Fruit fly (Drosophila melanogaster) whole organism, pupa: Measurements from ENCODE around the gene amd.

ENCODE experiments used
- CG10348 ChIP-seq: fragments of 200-800 bp; sonication (Bioruptor generic); IDR thresholded peaks from 2 replicates; pipeline ENCODE4 v1.3.6; 2022; ENCODE audit warnings: missing biosample characterization, missing genetic modification characterization
- CG12605 ChIP-seq: fragments of 200-800 bp; sonication (Bioruptor generic); IDR thresholded peaks from 2 replicates; pipeline ENCODE4 v1.3.6; 2022; ENCODE audit warnings: missing biosample characterization, missing genetic modification characterization
- CG13204 ChIP-seq: fragments of 200-800 bp; sonication (Bioruptor generic); optimal IDR thresholded peaks from 2 replicates; lab custom pipeline; 2018; ENCODE audit warnings: missing biosample characterization, mild to moderate bottlenecking, missing genetic modification characterization, moderate library complexity
- CG14655 ChIP-seq: fragments of 200-800 bp; sonication (Bioruptor generic); optimal IDR thresholded peaks from 3 replicates; lab custom pipeline; 2017; ENCODE audit warnings: mild to moderate bottlenecking, missing biosample characterization, missing genetic modification reagents, missing genetic modification characterization
- CG34367 ChIP-seq: fragments of 200-800 bp; sonication (Bioruptor generic); optimal IDR thresholded peaks from 2 replicates; lab custom pipeline; 2018; ENCODE audit warnings: missing biosample characterization, mild to moderate bottlenecking, missing genetic modification characterization
- CG4496 ChIP-seq: fragments of 200-800 bp; sonication (Bioruptor generic); IDR thresholded peaks from 3 replicates; pipeline ENCODE4 v1.3.6; 2022; ENCODE audit warnings: missing biosample characterization, missing genetic modification characterization
- CG8159 ChIP-seq: fragments of 200-800 bp; sonication (Bioruptor generic); optimal IDR thresholded peaks from 3 replicates; lab custom pipeline; 2018; ENCODE audit warnings: missing biosample characterization, mild to moderate bottlenecking, missing genetic modification characterization, moderate library complexity
- CG9948 ChIP-seq: fragments of 200-800 bp; sonication (Bioruptor generic); optimal IDR thresholded peaks from 2 replicates; lab custom pipeline; 2018; ENCODE audit warnings: missing biosample characterization, mild to moderate bottlenecking, missing genetic modification characterization, moderate library complexity
- EcR ChIP-seq: fragments of 200-800 bp; sonication (Bioruptor generic); optimal IDR thresholded peaks from 3 replicates; lab custom pipeline; 2019; ENCODE audit warnings: missing biosample characterization, missing genetic modification characterization, mild to moderate bottlenecking, moderate library complexity, missing genetic modification reagents
- Ets98B ChIP-seq: fragments of 200-800 bp; sonication (Bioruptor generic); IDR thresholded peaks from 2 replicates; pipeline ENCODE4 v1.3.6; 2022; ENCODE audit warnings: missing biosample characterization, missing genetic modification characterization
- Pif1A ChIP-seq: fragments of 200-800 bp; sonication (Bioruptor generic); optimal IDR thresholded peaks from 3 replicates; lab custom pipeline; 2016; ENCODE audit warnings: missing biosample characterization, missing genetic modification characterization
- Snoo ChIP-seq: fragments of 200-800 bp; sonication (Bioruptor generic); optimal IDR thresholded peaks from 3 replicates; lab custom pipeline; 2017; ENCODE audit warnings: missing biosample characterization, mild to moderate bottlenecking, missing genetic modification characterization, inconsistent platforms
- gl ChIP-seq: fragments of 200-800 bp; sonication (Bioruptor generic); optimal IDR thresholded peaks from 2 replicates; lab custom pipeline; 2018; ENCODE audit warnings: missing biosample characterization, mild to moderate bottlenecking, missing genetic modification characterization

DNA sequence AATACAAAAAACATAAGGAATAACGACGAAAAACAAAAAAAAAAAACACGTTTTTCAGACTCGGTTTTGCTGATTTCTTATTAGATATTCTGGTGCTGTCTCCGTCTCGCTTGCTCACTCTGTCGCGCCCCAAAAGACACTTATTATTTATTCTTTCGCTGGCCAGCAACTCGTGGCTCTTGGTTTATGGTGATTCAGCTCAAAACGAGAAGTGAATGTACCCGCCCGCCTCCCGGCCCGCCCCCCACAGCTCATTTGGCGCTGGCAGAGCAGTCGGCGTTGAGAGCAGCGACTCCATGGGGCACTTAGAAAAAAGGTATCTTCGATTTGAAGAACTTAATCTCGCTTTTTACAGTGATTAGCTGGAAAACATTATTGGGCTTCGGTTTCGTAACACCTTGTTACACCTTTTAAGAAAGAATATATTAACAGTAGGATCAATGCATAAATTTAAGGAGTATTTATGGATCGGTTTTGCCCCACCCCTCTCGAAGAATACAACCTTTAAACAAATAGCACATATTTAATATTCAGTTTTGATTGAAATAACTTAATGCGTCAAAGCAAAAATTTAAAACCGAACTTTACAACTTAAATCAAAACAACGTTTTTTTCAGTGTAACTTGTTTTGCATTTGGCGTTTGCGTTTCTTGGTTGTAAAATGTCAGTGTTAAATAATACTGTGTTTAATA is 31.6 kb downstream of the amd start:
- TF ChIP-seq CG9948: peak; percentile 86
- no peak for TF ChIP-seq CG10348 (GFP tag; lab: Robert Waterston, UW)
- TF ChIP-seq gl (tag; lab: Kevin White, UChicago): peak; percentile 28
- TF ChIP-seq CG13204 (GFP tag; lab: Kevin White, UChicago): no peak
- TF ChIP-seq Snoo (tag; lab: Kevin White, UChicago): peak; percentile 88
- TF ChIP-seq CG4496 (GFP tag; lab: Robert Waterston, UW): peak; percentile 85
- TF ChIP-seq CG34367: peak; percentile 72
- peak; percentile 84 for TF ChIP-seq Pif1A (GFP tag; lab: Kevin White, UChicago)
- TF ChIP-seq EcR: no peak
- no peak for TF ChIP-seq Ets98B (GFP tag; lab: Robert Waterston, UW)
- peak; percentile 80 for TF ChIP-seq CG8159 (tag; lab: Kevin White, UChicago)
- 0 out of 2 replicates have a peak, but pooled peaks have one; percentile 17 for TF ChIP-seq CG12605 (GFP tag; lab: Robert Waterston, UW)
- TF ChIP-seq CG14655 (GFP tag; lab: Kevin White, UChicago): peak; percentile 97
